Worm (Caenorhabditis elegans) whole organism, early embryonic: ENCODE data around the gene sru-17.

Source experiments
- B0310.2 ChIP-seq: sonication (generic microtip); optimal IDR thresholded peaks from 2 replicates; lab custom pipeline; 2016; ENCODE audit warnings: mild to moderate bottlenecking, missing genetic modification characterization, missing compliant biosample characterization
- F13C5.2 ChIP-seq: sonication (generic microtip); optimal IDR thresholded peaks from 2 replicates; lab custom pipeline; 2017; ENCODE audit warnings: mild to moderate bottlenecking, missing genetic modification characterization, inconsistent platforms, missing compliant biosample characterization
- aly-1 ChIP-seq: sonication (generic microtip); optimal IDR thresholded peaks from 2 replicates; lab custom pipeline; 2016; ENCODE audit warnings: missing genetic modification characterization, missing compliant biosample characterization
- ama-1 ChIP-seq: fragments of 150-350 bp; optimal IDR thresholded peaks from 2 replicates; lab custom pipeline; 2014
- ceh-13 ChIP-seq: fragments of 200-800 bp; sonication (Bioruptor generic); optimal IDR thresholded peaks from 2 replicates; lab custom pipeline; 2018; ENCODE audit warnings: mild to moderate bottlenecking, missing genetic modification characterization, missing compliant biosample characterization
- flt-1 ChIP-seq: fragments of 200-800 bp; sonication (Bioruptor generic); IDR thresholded peaks from 2 replicates; pipeline ENCODE4 v1.3.6; 2022; ENCODE audit warnings: missing genetic modification characterization, missing compliant biosample characterization
- hmg-4 ChIP-seq: fragments of 200-800 bp; sonication (Bioruptor generic); optimal IDR thresholded peaks from 2 replicates; lab custom pipeline; 2018; ENCODE audit warnings: mild to moderate bottlenecking, missing genetic modification characterization, missing compliant biosample characterization
- hnd-1 ChIP-seq: sonication (generic microtip); optimal IDR thresholded peaks from 2 replicates; lab custom pipeline; 2016; ENCODE audit warnings: missing genetic modification characterization, missing compliant biosample characterization
- sea-1 ChIP-seq: fragments of 200-800 bp; sonication (Bioruptor generic); conservative IDR thresholded peaks from 2 replicates; pipeline ENCODE4 v1.3.6; 2022; ENCODE audit warnings: missing genetic modification characterization, missing compliant biosample characterization
- tbx-37 ChIP-seq: fragments of 200-800 bp; sonication (Bioruptor generic); conservative IDR thresholded peaks from 2 replicates; pipeline ENCODE4 v1.3.6; 2022; ENCODE audit warnings: missing genetic modification reagents, missing genetic modification characterization, missing compliant biosample characterization

ce11 chrIV:12531464-12531863 lies 26.0 kb downstream of the sru-17 start:
- TF ChIP-seq ama-1 (lab: Kevin White, UChicago): no peak
- no peak for TF ChIP-seq flt-1 (GFP tag; lab: Robert Waterston, UW)
- no peak for TF ChIP-seq F13C5.2 (tag; lab: Kevin White, UChicago)
- no peak for TF ChIP-seq tbx-37
- no peak for TF ChIP-seq hnd-1 (tag; lab: Kevin White, UChicago)
- TF ChIP-seq ceh-13 (GFP tag; lab: Kevin White, UChicago): no peak
- TF ChIP-seq B0310.2: no peak
- no peak for TF ChIP-seq aly-1 (tag; lab: Kevin White, UChicago)
- TF ChIP-seq sea-1: no peak
- no peak for TF ChIP-seq hmg-4 (GFP tag; lab: Kevin White, UChicago)
